Worm (Caenorhabditis elegans): ENCODE data around the gene D2024.1.

ce11 chrIV:7230935-7231334, 16.4 kb upstream of the D2024.1 start, which contains the start of gene D2024.4:
- TF ChIP-seq dao-5 (tag; optimal IDR thresholded peaks at IDR 0.05) (no peak), W03F9.2 (tag; optimal IDR thresholded peaks at IDR 0.05) (no peak), him-1 (tag; optimal IDR thresholded peaks at IDR 0.05) (no peak)
